Worm (Caenorhabditis elegans): ENCODE measurements around the gene ptpn-22.
A peak's percentile ranks its signal among the peaks of the same experiment; 100 is the strongest.

Gene ptpn-22

ce11 chrIV:1707960-1708359 is 32.1 kb downstream of the ptpn-22 start:
- no peak for TF ChIP-seq tbx-8 (GFP tag; optimal IDR thresholded peaks at IDR 0.05)

DNA sequence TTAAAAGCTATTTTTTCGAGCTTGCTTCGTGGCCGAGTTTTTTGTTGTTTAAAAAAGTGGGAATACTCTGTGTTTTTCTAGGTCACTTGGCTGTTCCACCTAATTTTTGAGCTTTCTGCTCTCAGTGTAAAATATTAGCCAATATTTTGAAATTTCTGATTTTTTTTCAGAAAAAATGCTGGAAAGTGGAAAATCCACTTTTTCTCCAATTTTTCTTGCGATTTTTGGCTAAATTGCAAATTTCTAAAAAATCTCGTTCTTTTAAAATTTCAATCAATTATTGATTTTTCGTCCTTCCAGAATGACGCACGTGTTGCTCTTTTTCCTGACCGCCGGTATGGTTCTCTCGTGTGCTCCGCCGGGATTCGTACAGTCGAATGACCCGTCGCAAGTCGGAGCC is 33.1 kb downstream of the ptpn-22 start, which contains the start of gene K08D12.4:
Gene K08D12.4, plus strand, starts transcription at position 301 of the 400 bp plus-strand sequence.
- TF ChIP-seq snpc-4 (tag; optimal IDR thresholded peaks at IDR 0.05) (no peak), nhr-76 (tag; optimal IDR thresholded peaks at IDR 0.05) (no peak), pha-4 (tag; optimal IDR thresholded peaks at IDR 0.05) (no peak), drap-1 (GFP tag; optimal IDR thresholded peaks at IDR 0.05) (no peak), elt-1 (tag; optimal IDR thresholded peaks at IDR 0.05; ENCODE audit: borderline replicate concordance, insufficient read depth) (no peak)

- TF ChIP-seq pha-4 (tag; optimal IDR thresholded peaks at IDR 0.05) (no peak), lin-13 (tag; optimal IDR thresholded peaks at IDR 0.05) (no peak), M03D4.4 (tag; optimal IDR thresholded peaks at IDR 0.05) (no peak)
Observed at ce11 chrIV:1699599-1699998, 40.5 kb downstream of the ptpn-22 start, which contains the start of gene bus-2. Gene bus-2, plus strand, starts transcription at chrIV:1699899.

ce11 chrIV:1691651-1692050 is 48.4 kb downstream of the ptpn-22 start:
- TF ChIP-seq ceh-39 (tag; optimal IDR thresholded peaks at IDR 0.05): no peak
- peak; percentile 63 for TF ChIP-seq ces-1 (GFP tag; optimal IDR thresholded peaks at IDR 0.05)

- peak; percentile 6 for TF ChIP-seq M03D4.4 (tag; optimal IDR thresholded peaks at IDR 0.05)
- TF ChIP-seq lin-32 (GFP tag; optimal IDR thresholded peaks at IDR 0.05): peak; percentile 8
- TF ChIP-seq tbx-8 (GFP tag; optimal IDR thresholded peaks at IDR 0.05): peak; percentile 34
- peak; percentile 70 for TF ChIP-seq sptf-1 (tag; optimal IDR thresholded peaks at IDR 0.05)
- TF ChIP-seq flh-1 (GFP tag; optimal IDR thresholded peaks at IDR 0.05): no peak
- TF ChIP-seq mls-2 (tag; optimal IDR thresholded peaks at IDR 0.05): no peak
- TF ChIP-seq cnd-1 (tag; optimal IDR thresholded peaks at IDR 0.05): peak; percentile 18
Observed at ce11 chrIV:1687151-1687550, 52.9 kb downstream of the ptpn-22 start.

ce11 chrIV:1682066-1682465 is 58.0 kb downstream of the ptpn-22 start, which contains the start of gene Y41D4B.24:
Gene Y41D4B.24, minus strand, starts transcription at chrIV:1682166.
- TF ChIP-seq ztf-11 (tag; optimal IDR thresholded peaks at IDR 0.05): no peak
- TF ChIP-seq nhr-28 (tag; optimal IDR thresholded peaks at IDR 0.05): no peak
- no peak for TF ChIP-seq sptf-1 (tag; optimal IDR thresholded peaks at IDR 0.05)
- TF ChIP-seq snpc-4 (tag; optimal IDR thresholded peaks at IDR 0.05): no peak
- no peak for TF ChIP-seq mls-2 (tag; optimal IDR thresholded peaks at IDR 0.05)
- TF ChIP-seq ces-1 (GFP tag; optimal IDR thresholded peaks at IDR 0.05): no peak
- TF ChIP-seq lin-32 (GFP tag; optimal IDR thresholded peaks at IDR 0.05): no peak
- no peak for TF ChIP-seq nhr-237 (tag; optimal IDR thresholded peaks at IDR 0.05)
- TF ChIP-seq nhr-12 (tag; optimal IDR thresholded peaks at IDR 0.05): no peak
- no peak for TF ChIP-seq unc-39 (tag; optimal IDR thresholded peaks at IDR 0.05)
- no peak for TF ChIP-seq nhr-2 (tag; optimal IDR thresholded peaks at IDR 0.05)
- TF ChIP-seq sem-2 (GFP tag; optimal IDR thresholded peaks at IDR 0.05): no peak
- TF ChIP-seq elt-3 (tag; optimal IDR thresholded peaks at IDR 0.05): no peak
- TF ChIP-seq lsy-2 (tag; optimal IDR thresholded peaks at IDR 0.05): no peak
- TF ChIP-seq lin-13 (tag; optimal IDR thresholded peaks at IDR 0.05): no peak
- TF ChIP-seq blmp-1 (tag; optimal IDR thresholded peaks at IDR 0.05): no peak
- TF ChIP-seq ceh-39 (tag; optimal IDR thresholded peaks at IDR 0.05): no peak
- no peak for TF ChIP-seq drap-1 (GFP tag; optimal IDR thresholded peaks at IDR 0.05)

ce11 chrIV:1679227-1679626 is 60.8 kb downstream of the ptpn-22 start:
- TF ChIP-seq ceh-39 (tag; optimal IDR thresholded peaks at IDR 0.05): no peak
- no peak for TF ChIP-seq tbx-8 (GFP tag; optimal IDR thresholded peaks at IDR 0.05)
- no peak for TF ChIP-seq unc-120 (tag; optimal IDR thresholded peaks at IDR 0.05; ENCODE audit: poor library complexity, severe bottlenecking)
- no peak for TF ChIP-seq sem-2 (GFP tag; optimal IDR thresholded peaks at IDR 0.05)
- TF ChIP-seq flh-1 (GFP tag; optimal IDR thresholded peaks at IDR 0.05): no peak
- TF ChIP-seq ceh-43 (GFP tag; optimal IDR thresholded peaks at IDR 0.05): no peak
- TF ChIP-seq sptf-1 (tag; optimal IDR thresholded peaks at IDR 0.05): no peak
- no peak for TF ChIP-seq ces-1 (GFP tag; optimal IDR thresholded peaks at IDR 0.05)
- no peak for TF ChIP-seq nhr-12 (tag; optimal IDR thresholded peaks at IDR 0.05)
- TF ChIP-seq mab-5 (tag; optimal IDR thresholded peaks at IDR 0.05): no peak
- no peak for TF ChIP-seq mls-2 (tag; optimal IDR thresholded peaks at IDR 0.05)
- no peak for TF ChIP-seq elt-3 (tag; optimal IDR thresholded peaks at IDR 0.05)
- no peak for TF ChIP-seq lin-13 (tag; optimal IDR thresholded peaks at IDR 0.05)
- TF ChIP-seq ceh-83 (GFP tag; optimal IDR thresholded peaks at IDR 0.05): no peak
- TF ChIP-seq ztf-11 (tag; optimal IDR thresholded peaks at IDR 0.05): no peak
- no peak for TF ChIP-seq hlh-1 (tag; optimal IDR thresholded peaks at IDR 0.05)
- no peak for TF ChIP-seq ham-2 (GFP tag; optimal IDR thresholded peaks at IDR 0.05)
- no peak for TF ChIP-seq zip-8 (tag; optimal IDR thresholded peaks at IDR 0.05)
